Fruit fly (Drosophila melanogaster) whole organism, embryonic: ENCODE data around the gene MCTS1.

Experiments
- Abd-B ChIP-seq: fragments of 200-800 bp; sonication (Bioruptor generic); optimal IDR thresholded peaks from 2 replicates; lab custom pipeline; 2018; ENCODE audit warnings: missing biosample characterization, mild to moderate bottlenecking, missing genetic modification characterization, moderate library complexity
- Aef1 ChIP-seq: fragments of 200-800 bp; sonication (Bioruptor generic); IDR thresholded peaks from 3 replicates; pipeline ENCODE4 v1.3.6; 2022; ENCODE audit warnings: missing biosample characterization, missing genetic modification characterization
- CG10209 ChIP-seq: fragments of 200-800 bp; sonication (Bioruptor generic); optimal IDR thresholded peaks from 3 replicates; lab custom pipeline; 2017; ENCODE audit warnings: missing biosample characterization, mild to moderate bottlenecking, missing genetic modification characterization, missing genetic modification reagents
- CG11093 ChIP-seq: fragments of 200-800 bp; sonication (Bioruptor generic); IDR thresholded peaks from 3 replicates; pipeline ENCODE4 v1.3.6; 2022; ENCODE audit warnings: missing biosample characterization, missing genetic modification characterization
- CG11504 ChIP-seq: fragments of 200-800 bp; sonication (Bioruptor generic); optimal IDR thresholded peaks from 3 replicates; lab custom pipeline; 2019; ENCODE audit warnings: missing biosample characterization, mild to moderate bottlenecking, missing genetic modification characterization, moderate library complexity
- CG11696 ChIP-seq: fragments of 200-800 bp; sonication (Bioruptor generic); IDR thresholded peaks from 2 replicates; pipeline ENCODE4 v1.3.6; 2022; ENCODE audit warnings: missing biosample characterization, missing genetic modification characterization
- CG13123 ChIP-seq: fragments of 200-800 bp; sonication (Bioruptor generic); optimal IDR thresholded peaks from 2 replicates; lab custom pipeline; 2016; ENCODE audit warnings: missing biosample characterization, missing genetic modification characterization
- CG1602 ChIP-seq: fragments of 200-800 bp; sonication (Bioruptor generic); optimal IDR thresholded peaks from 3 replicates; lab custom pipeline; 2016; ENCODE audit warnings: missing biosample characterization, missing genetic modification characterization
- CG17359 ChIP-seq: fragments of 200-800 bp; sonication (Bioruptor generic); optimal IDR thresholded peaks from 3 replicates; lab custom pipeline; 2018; ENCODE audit warnings: missing biosample characterization, mild to moderate bottlenecking, missing genetic modification characterization, moderate library complexity
- CG2202 ChIP-seq: fragments of 200-800 bp; sonication (Bioruptor generic); optimal IDR thresholded peaks from 2 replicates; lab custom pipeline; 2018; ENCODE audit warnings: missing biosample characterization, mild to moderate bottlenecking, missing genetic modification characterization
- CG32532 ChIP-seq: fragments of 200-800 bp; sonication (Bioruptor generic); IDR thresholded peaks from 2 replicates; pipeline ENCODE4 v1.3.6; 2022; ENCODE audit warnings: missing biosample characterization, missing genetic modification characterization
- CG32767 ChIP-seq: fragments of 200-800 bp; sonication (Bioruptor generic); IDR thresholded peaks from 2 replicates; pipeline ENCODE4 v1.3.6; 2022; ENCODE audit warnings: missing biosample characterization, missing genetic modification characterization
- CG4282 ChIP-seq: fragments of 200-800 bp; sonication (Bioruptor generic); optimal IDR thresholded peaks from 2 replicates; lab custom pipeline; 2016; ENCODE audit warnings: missing biosample characterization, missing genetic modification characterization
- CG6654 ChIP-seq: fragments of 200-800 bp; sonication (Bioruptor generic); optimal IDR thresholded peaks from 2 replicates; lab custom pipeline; 2017; ENCODE audit warnings: missing biosample characterization, mild to moderate bottlenecking, missing genetic modification characterization
- CG8388 ChIP-seq: fragments of 200-800 bp; sonication (Bioruptor generic); optimal IDR thresholded peaks from 2 replicates; lab custom pipeline; 2019; ENCODE audit warnings: missing biosample characterization, mild to moderate bottlenecking, missing genetic modification characterization, moderate library complexity
- CG9817 ChIP-seq: fragments of 200-800 bp; sonication (Bioruptor generic); optimal IDR thresholded peaks from 2 replicates; lab custom pipeline; 2018; ENCODE audit warnings: missing biosample characterization, mild to moderate bottlenecking, missing genetic modification characterization, moderate library complexity
- Dfd ChIP-seq, 2 experiments: fragments of >200 bp; optimal IDR thresholded peaks; 2 replicates each; lab custom pipeline; 2017; ENCODE audit warnings: missing biosample characterization in 2 of 2, missing genetic modification characterization in 2 of 2
- Elba2 ChIP-seq: fragments of 200-800 bp; sonication (Bioruptor generic); optimal IDR thresholded peaks from 3 replicates; lab custom pipeline; 2016; ENCODE audit warnings: missing biosample characterization, missing genetic modification characterization
- Ets97D ChIP-seq: fragments of 200-800 bp; sonication (Bioruptor generic); optimal IDR thresholded peaks from 3 replicates; lab custom pipeline; 2016; ENCODE audit warnings: missing biosample characterization, missing genetic modification characterization
- Fer2 ChIP-seq: fragments of 200-800 bp; sonication (Bioruptor generic); optimal IDR thresholded peaks from 2 replicates; lab custom pipeline; 2018; ENCODE audit warnings: missing biosample characterization, mild to moderate bottlenecking, missing genetic modification characterization, moderate library complexity
- HLH54F ChIP-seq: fragments of 200-800 bp; sonication (Bioruptor generic); optimal IDR thresholded peaks from 3 replicates; lab custom pipeline; 2016; ENCODE audit warnings: missing biosample characterization, missing genetic modification characterization
- Hr39 ChIP-seq: fragments of >200 bp; optimal IDR thresholded peaks from 2 replicates; lab custom pipeline; 2017
- Hsf ChIP-seq: fragments of 200-800 bp; sonication (Bioruptor generic); optimal IDR thresholded peaks from 3 replicates; lab custom pipeline; 2016; ENCODE audit warnings: missing biosample characterization, missing genetic modification characterization
- Med ChIP-seq: fragments of 200-800 bp; sonication (Bioruptor generic); peaks from one replicate; lab custom pipeline; 2016; ENCODE audit warnings: missing biosample characterization, missing genetic modification characterization, mild to moderate bottlenecking, inconsistent platforms, moderate library complexity
- Meics ChIP-seq: fragments of 200-800 bp; sonication (Bioruptor generic); optimal IDR thresholded peaks from 2 replicates; lab custom pipeline; 2017; ENCODE audit warnings: missing biosample characterization, mild to moderate bottlenecking, missing genetic modification characterization
- Nf-YC ChIP-seq: fragments of 200-800 bp; optimal IDR thresholded peaks from 3 replicates; lab custom pipeline; 2019; ENCODE audit warnings: missing biosample characterization, mild to moderate bottlenecking, missing genetic modification characterization, moderate library complexity
- Ptx1 ChIP-seq: fragments of 200-800 bp; sonication (Bioruptor generic); IDR thresholded peaks from 2 replicates; pipeline ENCODE4 v1.3.6; 2022; ENCODE audit warnings: missing biosample characterization, missing genetic modification characterization
- Taf1 ChIP-seq: fragments of 200-800 bp; sonication (Bioruptor generic); IDR thresholded peaks from 2 replicates; pipeline ENCODE4 v1.3.6; 2022; ENCODE audit warnings: missing biosample characterization, missing genetic modification characterization
- Vsx1 ChIP-seq: fragments of 200-800 bp; sonication (Bioruptor generic); optimal IDR thresholded peaks from 2 replicates; lab custom pipeline; 2017; ENCODE audit warnings: missing biosample characterization, mild to moderate bottlenecking, missing genetic modification characterization, missing genetic modification reagents
- Xrp1 ChIP-seq: fragments of 200-800 bp; sonication (Bioruptor generic); IDR thresholded peaks from 2 replicates; pipeline ENCODE4 v1.3.6; 2022; ENCODE audit warnings: missing biosample characterization, missing genetic modification characterization
- bcd ChIP-seq: fragments of 200-800 bp; sonication (Bioruptor generic); optimal IDR thresholded peaks from 2 replicates; lab custom pipeline; 2017; ENCODE audit warnings: missing biosample characterization, mild to moderate bottlenecking, missing genetic modification characterization
- crol ChIP-seq: fragments of 200-800 bp; sonication (Bioruptor generic); IDR thresholded peaks from 2 replicates; pipeline ENCODE4 v1.3.6; 2022; ENCODE audit warnings: missing biosample characterization, missing genetic modification characterization
- dan ChIP-seq: fragments of 200-800 bp; sonication (Bioruptor generic); IDR thresholded peaks from 2 replicates; pipeline ENCODE4 v1.3.6; 2022; ENCODE audit warnings: missing biosample characterization, missing genetic modification characterization
- dati ChIP-seq: fragments of 200-800 bp; sonication (Bioruptor generic); IDR thresholded peaks from 2 replicates; pipeline ENCODE4 v1.3.6; 2022; ENCODE audit warnings: missing biosample characterization, missing genetic modification characterization
- dpn ChIP-seq, 2 experiments: fragments of 200-800 bp; sonication (Bioruptor generic); optimal IDR thresholded peaks; 3 replicates each; lab custom pipeline; 2016; ENCODE audit warnings: missing biosample characterization in 2 of 2, missing genetic modification characterization in 2 of 2
- fd102C ChIP-seq: fragments of 200-800 bp; sonication (Bioruptor generic); optimal IDR thresholded peaks from 2 replicates; lab custom pipeline; 2018; ENCODE audit warnings: missing biosample characterization, mild to moderate bottlenecking, missing genetic modification characterization, moderate library complexity
- gt ChIP-seq: fragments of 200-800 bp; sonication (Bioruptor generic); IDR thresholded peaks from 2 replicates; pipeline ENCODE4 v1.3.6; 2022; ENCODE audit warnings: missing biosample characterization, missing genetic modification characterization
- inv ChIP-seq: fragments of 200-800 bp; sonication (Bioruptor generic); IDR thresholded peaks from 2 replicates; pipeline ENCODE4 v1.3.6; 2022; ENCODE audit warnings: missing biosample characterization, missing genetic modification characterization; ENCODE audit not compliant: partially characterized antibody
- kni ChIP-seq: fragments of 200-800 bp; sonication (Bioruptor generic); optimal IDR thresholded peaks from 3 replicates; lab custom pipeline; 2017; ENCODE audit warnings: mild to moderate bottlenecking, missing biosample characterization, missing genetic modification reagents, missing genetic modification characterization
- lilli ChIP-seq: fragments of 200-800 bp; sonication (Bioruptor generic); optimal IDR thresholded peaks from 3 replicates; lab custom pipeline; 2016; ENCODE audit warnings: missing biosample characterization, missing genetic modification characterization
- lola ChIP-seq, 3 experiments: fragments of >200 bp in 2 of 3; fragments of 200-800 bp in 1 of 3; sonication (Bioruptor generic) in 1 of 3; optimal IDR thresholded peaks; 2 replicates each; lab custom pipeline; 2017 to 2019; ENCODE audit warnings: missing biosample characterization in 3 of 3, missing genetic modification characterization in 3 of 3, mild to moderate bottlenecking in 1 of 3, moderate library complexity in 1 of 3
- mam ChIP-seq: fragments of 200-800 bp; sonication (Bioruptor generic); optimal IDR thresholded peaks from 3 replicates; lab custom pipeline; 2016; ENCODE audit warnings: missing biosample characterization, missing genetic modification characterization
- pho ChIP-seq: fragments of 200-800 bp; sonication (Bioruptor generic); optimal IDR thresholded peaks from 2 replicates; lab custom pipeline; 2016; ENCODE audit warnings: missing biosample characterization, missing genetic modification characterization
- ranshi ChIP-seq: fragments of 200-800 bp; sonication (Bioruptor generic); IDR thresholded peaks from 2 replicates; pipeline ENCODE4 v1.3.6; 2022; ENCODE audit warnings: missing biosample characterization, missing genetic modification characterization
- repo ChIP-seq: fragments of 200-800 bp; sonication (Bioruptor generic); optimal IDR thresholded peaks from 2 replicates; lab custom pipeline; 2016; ENCODE audit warnings: missing biosample characterization, missing genetic modification characterization
- ro ChIP-seq: fragments of 200-800 bp; sonication (Bioruptor generic); IDR thresholded peaks from 2 replicates; pipeline ENCODE4 v1.3.6; 2022; ENCODE audit warnings: missing biosample characterization, missing genetic modification characterization
- sens ChIP-seq: fragments of 200-800 bp; sonication (Bioruptor generic); peaks from one replicate; lab custom pipeline; 2016; ENCODE audit warnings: missing biosample characterization, missing genetic modification characterization
- tna ChIP-seq: fragments of 200-800 bp; sonication (Bioruptor generic); IDR thresholded peaks from 2 replicates; pipeline ENCODE4 v1.3.6; 2022; ENCODE audit warnings: missing biosample characterization, missing genetic modification characterization; ENCODE audit not compliant: partially characterized antibody
- unpg ChIP-seq: fragments of 200-800 bp; sonication (Bioruptor generic); optimal IDR thresholded peaks from 3 replicates; lab custom pipeline; 2018; ENCODE audit warnings: missing biosample characterization, mild to moderate bottlenecking, missing genetic modification characterization, moderate library complexity
- yki ChIP-seq: fragments of >200 bp; optimal IDR thresholded peaks from 3 replicates; lab custom pipeline; 2018
- zfh2 ChIP-seq: fragments of 200-800 bp; sonication (Bioruptor generic); optimal IDR thresholded peaks from 2 replicates; lab custom pipeline; 2016; ENCODE audit warnings: missing biosample characterization, missing genetic modification characterization

MCTS1 gene

dm6 chrX:6037180-6037946, at the start of gene MCTS1, which contains the start of gene rux (continued):
- TF ChIP-seq crol (0 out of 2 replicates have a peak, but pooled peaks have one; percentile 13), CG17359 (tag; lab: Kevin White, UChicago) (no peak), lola (GFP tag; optimal IDR thresholded peaks at IDR 0.05; lab: Kevin White, UChicago) (peak in 1 of 3 experiments; percentile 19), Dfd (GFP tag; optimal IDR thresholded peaks at IDR 0.05; lab: Kevin White, UChicago) (no peak), Vsx1 (GFP tag; lab: Kevin White, UChicago) (no peak), CG32767 (GFP tag; lab: Robert Waterston, UW) (no peak), fd102C (no peak), Xrp1 (GFP tag; lab: Robert Waterston, UW) (no peak), Hr39 (no peak), CG13123 (GFP tag; lab: Kevin White, UChicago) (no peak), Nf-YC (tag; lab: Kevin White, UChicago) (peak; percentile 23), pho (GFP tag; lab: Kevin White, UChicago) (peak; percentile 25), lilli (GFP tag; lab: Kevin White, UChicago) (peak; percentile 50), dan (GFP tag; lab: Robert Waterston, UW) (no peak), CG1602 (GFP tag; lab: Kevin White, UChicago) (no peak), Elba2 (GFP tag; lab: Kevin White, UChicago) (no peak), CG2202 (tag; lab: Kevin White, UChicago) (no peak), CG11504 (peak; percentile 44), mam (peak; percentile 49), CG10209 (GFP tag; lab: Kevin White, UChicago) (no peak), CG9817 (tag; lab: Kevin White, UChicago) (peak; percentile 19), Med (GFP tag; lab: Kevin White, UChicago) (peak; percentile 87), Ptx1 (GFP tag; lab: Robert Waterston, UW) (peak; percentile 37), HLH54F (GFP tag; lab: Kevin White, UChicago) (peak; percentile 39), bcd (GFP tag; lab: Kevin White, UChicago) (peak; percentile 31), CG11093 (GFP tag; lab: Robert Waterston, UW) (no peak; the same call in 2 of the 3 replicates), yki (lab: Kevin White, UChicago) (no peak), ranshi (peak; percentile 17; the same call in 1 of the 2 replicates), tna (GFP tag; lab: Robert Waterston, UW) (peak; percentile 91), Ets97D (GFP tag; lab: Kevin White, UChicago) (peak; percentile 56), kni (no peak), ro (GFP tag; lab: Robert Waterston, UW) (no peak), CG4282 (GFP tag; lab: Kevin White, UChicago) (no peak), repo (GFP tag; lab: Kevin White, UChicago) (no peak), gt (no peak), Fer2 (tag; lab: Kevin White, UChicago) (no peak), CG32532 (peak; percentile 44; the same call in 1 of the 2 replicates), zfh2 (GFP tag; lab: Kevin White, UChicago) (peak; percentile 3), dati (GFP tag; lab: Robert Waterston, UW) (no peak), Abd-B (peak; percentile 38), CG6654 (no peak), inv (GFP tag; lab: Robert Waterston, UW) (peak; percentile 89), Hsf (GFP tag; lab: Kevin White, UChicago) (no peak), Taf1 (GFP tag; lab: Robert Waterston, UW) (no peak), sens (GFP tag; lab: Kevin White, UChicago) (peak; percentile 88), unpg (GFP tag; lab: Kevin White, UChicago) (no peak), CG8388 (no peak), Meics (peak; percentile 26), Aef1 (peak; percentile 22; the same call in 1 of the 3 replicates), CG11696 (GFP tag; lab: Robert Waterston, UW) (no peak), dpn (GFP tag; optimal IDR thresholded peaks at IDR 0.05; lab: Kevin White, UChicago) (peak in 1 of 2 experiments; percentile 27)
